Worm (Caenorhabditis elegans): ENCODE results near the gene F57C12.2.

The F57C12.2 gene

DNA sequence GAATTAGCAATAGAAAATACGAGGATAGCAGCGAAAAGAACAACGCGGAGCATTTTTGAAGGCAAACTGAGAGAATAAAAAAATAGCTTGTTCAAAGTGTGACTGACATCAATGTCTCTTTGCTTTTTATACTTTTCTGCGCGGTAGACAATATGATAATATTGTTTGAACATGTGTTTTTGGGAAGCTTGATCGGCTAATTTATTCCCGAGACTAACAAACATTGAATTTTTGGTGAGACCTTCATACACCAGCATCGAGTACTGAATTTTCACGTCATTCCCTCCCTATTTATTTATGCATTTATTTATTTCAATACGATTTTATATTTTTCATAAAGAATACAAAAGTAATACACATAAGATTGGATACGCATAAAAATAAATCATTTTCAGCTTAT lies 20.3 kb downstream of the F57C12.2 start, which contains the start of gene B0310.6:
Gene B0310.6 (minus strand): TSS at position 101 of the 400 bp plus-strand sequence.
- TF ChIP-seq hmg-4 (GFP tag; optimal IDR thresholded peaks at IDR 0.05): no peak
- no peak for TF ChIP-seq tbx-11 (GFP tag; IDR thresholded peaks at IDR 0.05)
- TF ChIP-seq scrt-1 (GFP tag; IDR thresholded peaks at IDR 0.05): no peak
- no peak for TF ChIP-seq tbx-37 (GFP tag; conservative IDR thresholded peaks at IDR 0.05)
- TF ChIP-seq B0310.2 (tag; optimal IDR thresholded peaks at IDR 0.05): no peak
- TF ChIP-seq ceh-13 (GFP tag; optimal IDR thresholded peaks at IDR 0.05): no peak
- no peak for TF ChIP-seq hmbx-1 (tag; optimal IDR thresholded peaks at IDR 0.05)
- TF ChIP-seq flt-1 (GFP tag; IDR thresholded peaks at IDR 0.05): no peak
- TF ChIP-seq hnd-1 (tag; optimal IDR thresholded peaks at IDR 0.05): no peak

DNA sequence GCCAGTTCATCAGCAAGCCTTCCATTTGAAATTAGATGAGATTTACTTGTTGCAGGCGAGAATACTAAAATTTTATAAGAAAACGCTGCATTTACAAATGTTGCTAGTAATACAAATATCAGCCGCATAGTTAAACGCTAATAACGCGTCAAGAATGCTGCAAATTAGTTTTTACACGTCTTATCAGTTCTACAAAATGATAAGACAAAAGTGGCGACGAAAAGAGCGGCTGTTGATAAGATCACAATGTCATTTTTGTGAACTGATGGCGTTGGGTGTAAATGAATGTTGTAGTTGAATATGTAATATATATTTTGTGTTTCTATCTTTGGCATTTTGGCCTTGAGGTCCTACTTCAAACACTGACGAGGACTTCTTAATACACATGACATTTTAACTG lies 21.2 kb downstream of the F57C12.2 start, which contains the start of gene ugt-46:
Gene ugt-46 (minus strand): TSS at position 279 of the 400 bp plus-strand sequence.
- TF ChIP-seq scrt-1 (GFP tag; IDR thresholded peaks at IDR 0.05): no peak
- TF ChIP-seq ets-7 (tag; optimal IDR thresholded peaks at IDR 0.05): no peak
- TF ChIP-seq hmg-4 (GFP tag; optimal IDR thresholded peaks at IDR 0.05): no peak
- no peak for TF ChIP-seq B0310.2 (tag; optimal IDR thresholded peaks at IDR 0.05)
- TF ChIP-seq tbx-37 (GFP tag; conservative IDR thresholded peaks at IDR 0.05): no peak
- TF ChIP-seq flt-1 (GFP tag; IDR thresholded peaks at IDR 0.05): no peak
- TF ChIP-seq ceh-36 (tag; optimal IDR thresholded peaks at IDR 0.05): no peak
- TF ChIP-seq pes-1 (GFP tag; IDR thresholded peaks at IDR 0.05): no peak
- no peak for TF ChIP-seq hnd-1 (tag; optimal IDR thresholded peaks at IDR 0.05)
- TF ChIP-seq ama-1 (optimal IDR thresholded peaks at IDR 0.05): no peak
- no peak for TF ChIP-seq F13C5.2 (tag; optimal IDR thresholded peaks at IDR 0.05)
- TF ChIP-seq hmbx-1 (tag; optimal IDR thresholded peaks at IDR 0.05): no peak
- TF ChIP-seq sea-1 (GFP tag; conservative IDR thresholded peaks at IDR 0.05): no peak

DNA sequence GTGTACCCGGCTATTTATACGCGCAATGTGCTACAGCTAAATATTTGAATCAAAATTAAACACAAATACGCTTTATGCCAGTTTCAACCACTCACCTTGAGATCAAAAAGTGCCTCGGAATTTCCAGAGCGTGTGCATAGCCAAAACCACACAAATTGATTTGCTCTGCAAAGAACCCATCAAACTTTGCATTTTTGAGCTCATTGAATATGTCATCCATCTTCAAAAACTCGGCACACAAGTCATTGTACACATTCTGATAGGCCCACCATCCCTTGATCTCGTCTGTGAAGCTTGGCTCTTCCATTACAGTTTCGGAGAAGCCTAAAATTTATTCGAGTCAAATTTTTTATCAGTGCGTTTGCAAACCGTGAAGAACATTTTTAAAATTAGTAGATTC lies 21.8 kb downstream of the F57C12.2 start:
- TF ChIP-seq ceh-36 (tag; optimal IDR thresholded peaks at IDR 0.05) (no peak), ceh-13 (GFP tag; optimal IDR thresholded peaks at IDR 0.05) (no peak), hmbx-1 (tag; optimal IDR thresholded peaks at IDR 0.05) (no peak), flt-1 (GFP tag; IDR thresholded peaks at IDR 0.05) (no peak), pes-1 (GFP tag; IDR thresholded peaks at IDR 0.05) (no peak), F13C5.2 (tag; optimal IDR thresholded peaks at IDR 0.05) (no peak), aly-1 (tag; optimal IDR thresholded peaks at IDR 0.05) (no peak), ets-7 (tag; optimal IDR thresholded peaks at IDR 0.05) (no peak), scrt-1 (GFP tag; IDR thresholded peaks at IDR 0.05) (no peak)

DNA sequence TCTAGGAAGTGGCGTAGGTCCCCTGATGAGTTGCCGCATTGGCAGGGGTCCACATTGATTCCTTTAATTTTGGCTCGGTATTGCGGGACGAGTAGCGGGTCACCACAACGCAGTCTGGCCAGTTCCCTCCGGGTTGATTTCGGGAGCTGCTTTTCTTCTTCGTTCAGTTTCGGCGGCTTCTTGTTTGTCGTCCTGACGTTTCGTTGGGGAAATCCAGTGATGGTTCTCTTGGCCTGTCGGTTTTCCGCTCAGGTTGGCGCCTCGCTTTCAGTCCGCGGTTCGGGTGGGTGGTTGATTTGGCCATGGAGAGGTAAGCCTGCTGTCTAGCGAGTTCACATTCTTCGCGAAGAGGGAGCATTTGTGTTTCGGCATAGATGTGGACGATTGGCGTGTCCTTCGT lies 22.4 kb downstream of the F57C12.2 start:
- TF ChIP-seq tbx-37 (GFP tag; conservative IDR thresholded peaks at IDR 0.05) (no peak), hmbx-1 (tag; optimal IDR thresholded peaks at IDR 0.05) (no peak), ets-7 (tag; optimal IDR thresholded peaks at IDR 0.05) (no peak), hmg-4 (GFP tag; optimal IDR thresholded peaks at IDR 0.05) (no peak), hnd-1 (tag; optimal IDR thresholded peaks at IDR 0.05) (no peak), scrt-1 (GFP tag; IDR thresholded peaks at IDR 0.05) (no peak), aly-1 (tag; optimal IDR thresholded peaks at IDR 0.05) (no peak), ceh-13 (GFP tag; optimal IDR thresholded peaks at IDR 0.05) (no peak), F13C5.2 (tag; optimal IDR thresholded peaks at IDR 0.05) (no peak), B0310.2 (tag; optimal IDR thresholded peaks at IDR 0.05) (no peak), flt-1 (GFP tag; IDR thresholded peaks at IDR 0.05) (no peak), ceh-36 (tag; optimal IDR thresholded peaks at IDR 0.05) (no peak), tbx-11 (GFP tag; IDR thresholded peaks at IDR 0.05) (no peak), ama-1 (optimal IDR thresholded peaks at IDR 0.05) (no peak), pes-1 (GFP tag; IDR thresholded peaks at IDR 0.05) (no peak), sea-1 (GFP tag; conservative IDR thresholded peaks at IDR 0.05) (no peak), tra-4 (tag; optimal IDR thresholded peaks at IDR 0.05) (no peak)

DNA sequence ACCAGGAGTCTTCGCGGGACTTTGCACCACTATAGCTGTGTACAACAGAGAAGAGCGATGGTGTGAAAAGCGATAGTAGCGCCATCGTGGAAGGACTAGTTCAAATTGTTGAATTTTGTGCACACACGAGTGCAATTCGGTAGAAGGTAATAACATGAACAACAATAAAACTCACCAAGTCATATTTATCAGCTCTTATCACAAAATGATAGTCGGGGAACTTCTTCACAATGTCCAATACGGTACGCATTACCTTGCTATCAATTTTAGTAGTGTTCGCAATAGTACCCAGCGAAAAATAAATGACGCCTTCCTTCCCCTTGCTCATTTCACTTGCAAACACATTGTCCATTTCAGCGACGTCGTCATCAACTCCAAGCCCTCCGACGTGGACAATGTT lies 23.5 kb downstream of the F57C12.2 start:
- TF ChIP-seq ama-1 (optimal IDR thresholded peaks at IDR 0.05) (no peak), scrt-1 (GFP tag; IDR thresholded peaks at IDR 0.05) (no peak), sea-1 (GFP tag; conservative IDR thresholded peaks at IDR 0.05) (no peak), B0310.2 (tag; optimal IDR thresholded peaks at IDR 0.05) (no peak), flt-1 (GFP tag; IDR thresholded peaks at IDR 0.05) (no peak), aly-1 (tag; optimal IDR thresholded peaks at IDR 0.05) (no peak), F13C5.2 (tag; optimal IDR thresholded peaks at IDR 0.05) (no peak), ceh-36 (tag; optimal IDR thresholded peaks at IDR 0.05) (no peak), ets-7 (tag; optimal IDR thresholded peaks at IDR 0.05) (no peak), tra-4 (tag; optimal IDR thresholded peaks at IDR 0.05) (no peak), hmg-4 (GFP tag; optimal IDR thresholded peaks at IDR 0.05) (no peak), pes-1 (GFP tag; IDR thresholded peaks at IDR 0.05) (no peak)

DNA sequence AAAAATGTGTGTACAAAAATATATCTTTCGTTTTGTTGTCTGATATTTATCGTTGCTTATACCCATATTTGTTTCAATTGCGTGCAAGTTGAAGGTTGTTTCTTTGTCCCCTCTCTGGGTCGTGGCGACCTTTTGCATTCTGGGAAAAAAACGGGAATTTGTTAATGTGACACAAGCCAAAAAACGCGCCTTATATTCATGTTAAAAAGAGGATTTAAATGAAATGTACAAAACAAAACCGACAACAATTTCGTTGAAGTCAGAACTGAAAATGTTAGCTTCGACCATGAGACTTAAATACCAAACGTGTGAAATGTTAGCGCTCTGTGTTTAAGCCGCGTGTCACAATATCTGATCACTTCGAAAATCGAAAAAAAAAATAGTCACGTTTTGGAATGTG lies 26.7 kb downstream of the F57C12.2 start:
- TF ChIP-seq aly-1 (tag; optimal IDR thresholded peaks at IDR 0.05): no peak
- no peak for TF ChIP-seq flt-1 (GFP tag; IDR thresholded peaks at IDR 0.05)
- TF ChIP-seq scrt-1 (GFP tag; IDR thresholded peaks at IDR 0.05): no peak
- TF ChIP-seq ceh-36 (tag; optimal IDR thresholded peaks at IDR 0.05): no peak
- TF ChIP-seq hnd-1 (tag; optimal IDR thresholded peaks at IDR 0.05): no peak
- TF ChIP-seq ceh-13 (GFP tag; optimal IDR thresholded peaks at IDR 0.05): no peak
- TF ChIP-seq hmbx-1 (tag; optimal IDR thresholded peaks at IDR 0.05): no peak
- no peak for TF ChIP-seq tra-4 (tag; optimal IDR thresholded peaks at IDR 0.05)
- no peak for TF ChIP-seq sea-1 (GFP tag; conservative IDR thresholded peaks at IDR 0.05)
- no peak for TF ChIP-seq pes-1 (GFP tag; IDR thresholded peaks at IDR 0.05)
- no peak for TF ChIP-seq tbx-37 (GFP tag; conservative IDR thresholded peaks at IDR 0.05)
- TF ChIP-seq ets-7 (tag; optimal IDR thresholded peaks at IDR 0.05): no peak
- no peak for TF ChIP-seq B0310.2 (tag; optimal IDR thresholded peaks at IDR 0.05)
- TF ChIP-seq ama-1 (optimal IDR thresholded peaks at IDR 0.05): no peak
- TF ChIP-seq hmg-4 (GFP tag; optimal IDR thresholded peaks at IDR 0.05): no peak
- TF ChIP-seq F13C5.2 (tag; optimal IDR thresholded peaks at IDR 0.05): no peak
- no peak for TF ChIP-seq tbx-11 (GFP tag; IDR thresholded peaks at IDR 0.05)

DNA sequence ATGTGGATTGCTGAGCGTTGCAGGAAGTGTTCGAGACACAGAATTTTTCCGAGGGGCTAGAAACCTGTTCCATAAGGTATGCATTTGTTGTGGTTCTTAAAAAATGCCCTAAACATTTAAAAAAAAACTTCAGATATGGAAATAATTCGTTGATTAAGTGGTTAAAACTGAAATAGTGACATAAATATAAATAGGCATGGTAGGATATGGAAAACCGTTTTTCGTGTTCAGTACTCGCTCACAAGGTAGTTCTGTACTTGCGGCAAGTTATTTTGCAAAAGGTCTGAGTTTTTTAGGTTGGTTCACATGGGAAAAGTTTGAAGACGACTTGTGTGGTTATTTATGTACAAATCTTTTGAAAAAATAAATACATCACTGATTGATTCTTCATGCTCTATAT lies 30.3 kb downstream of the F57C12.2 start, which contains the start of gene B0310.3:
Gene B0310.3 (minus strand): TSS at position 101 of the 400 bp plus-strand sequence.
- TF ChIP-seq scrt-1 (GFP tag; IDR thresholded peaks at IDR 0.05): no peak
- no peak for TF ChIP-seq sea-1 (GFP tag; conservative IDR thresholded peaks at IDR 0.05)
- TF ChIP-seq tra-4 (tag; optimal IDR thresholded peaks at IDR 0.05): no peak
- no peak for TF ChIP-seq ama-1 (optimal IDR thresholded peaks at IDR 0.05)
- no peak for TF ChIP-seq hmg-4 (GFP tag; optimal IDR thresholded peaks at IDR 0.05)
